Worm (Caenorhabditis elegans): ENCODE measurements around the gene rabn-5.
A peak's percentile ranks its signal among the peaks of the same experiment; 100 is the strongest.

Gene rabn-5

DNA sequence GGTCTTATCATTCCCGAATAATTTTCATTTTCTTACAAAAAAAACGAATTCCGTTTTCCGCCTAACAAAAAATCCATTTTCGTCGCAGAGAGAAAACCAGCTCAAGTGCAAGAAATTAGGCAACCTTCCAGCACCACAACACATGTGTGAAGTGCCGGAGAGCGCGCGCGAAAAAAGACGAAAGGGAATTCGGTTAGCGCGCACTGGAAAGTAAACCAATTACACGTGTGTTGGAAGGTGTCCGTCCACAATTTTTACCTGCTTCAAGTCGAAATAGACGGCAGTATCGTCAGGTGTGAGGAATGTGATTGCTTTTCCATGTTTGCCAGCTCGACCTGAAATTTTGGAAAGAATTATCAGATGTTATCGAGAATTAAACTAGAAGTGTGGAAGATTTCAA is 29.7 kb upstream of the rabn-5 start:
- no peak for TF ChIP-seq syd-9 (tag; optimal IDR thresholded peaks at IDR 0.05)
- peak; percentile 61 for TF ChIP-seq unc-42 (tag; optimal IDR thresholded peaks at IDR 0.05)
- TF ChIP-seq hlh-30 (tag; optimal IDR thresholded peaks at IDR 0.05; ENCODE audit: insufficient read depth): no peak

DNA sequence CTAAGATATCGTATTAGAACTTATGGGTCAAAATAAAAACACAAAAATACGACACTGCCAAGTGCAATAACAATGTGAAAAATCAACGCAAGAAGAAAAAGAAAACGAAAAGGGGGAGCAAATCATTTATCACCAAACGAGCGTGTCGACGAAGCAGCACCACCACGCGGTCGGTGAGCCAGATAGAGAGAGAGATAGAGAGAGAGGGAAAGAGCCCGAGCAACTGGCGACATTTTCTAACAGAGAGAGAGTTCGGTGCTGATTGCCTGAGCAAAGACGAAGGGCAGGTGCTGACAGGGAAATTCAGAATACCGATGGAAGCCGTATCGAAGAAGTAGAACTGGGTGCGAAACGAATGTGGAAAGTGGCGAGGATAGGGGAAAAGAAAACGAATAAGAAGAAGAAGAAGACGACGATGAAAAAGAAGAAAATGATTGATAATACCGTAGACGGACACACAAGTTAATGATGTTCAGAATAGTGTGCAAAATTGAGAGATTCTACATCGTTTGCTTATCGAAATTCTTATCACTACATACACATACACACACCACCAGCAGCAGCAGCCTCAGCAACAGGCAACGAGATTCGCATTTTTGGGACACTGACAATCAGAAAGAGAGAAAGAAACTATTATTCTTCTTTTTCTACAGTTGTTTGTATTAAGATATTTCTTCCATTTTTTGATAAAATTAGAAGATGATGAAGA is 29.0 kb upstream of the rabn-5 start:
- TF ChIP-seq ttx-3 (tag; optimal IDR thresholded peaks at IDR 0.05): no peak
- peak; percentile 63 for TF ChIP-seq ceh-18 (tag; optimal IDR thresholded peaks at IDR 0.05)
- no peak for TF ChIP-seq pat-9 (tag; optimal IDR thresholded peaks at IDR 0.05)
- TF ChIP-seq ceh-48 (tag; optimal IDR thresholded peaks at IDR 0.05): no peak
- peak; percentile 49 for TF ChIP-seq rnt-1 (tag; optimal IDR thresholded peaks at IDR 0.05)
- no peak for TF ChIP-seq lin-11 (tag; optimal IDR thresholded peaks at IDR 0.05)
- no peak for TF ChIP-seq ahr-1 (tag; optimal IDR thresholded peaks at IDR 0.05)
- TF ChIP-seq ceh-24 (tag; optimal IDR thresholded peaks at IDR 0.05): no peak
- TF ChIP-seq ets-4 (tag; optimal IDR thresholded peaks at IDR 0.05): peak; percentile 26
- peak; percentile 46 for TF ChIP-seq C08G9.2 (tag; optimal IDR thresholded peaks at IDR 0.05)
- no peak for TF ChIP-seq hlh-15 (tag; optimal IDR thresholded peaks at IDR 0.05)
- no peak for TF ChIP-seq unc-42 (tag; optimal IDR thresholded peaks at IDR 0.05)
- TF ChIP-seq syd-9 (tag; optimal IDR thresholded peaks at IDR 0.05): no peak
- no peak for TF ChIP-seq pros-1 (tag; optimal IDR thresholded peaks at IDR 0.05)
- TF ChIP-seq ceh-2 (tag; optimal IDR thresholded peaks at IDR 0.05): no peak
- no peak for TF ChIP-seq pqm-1 (tag; optimal IDR thresholded peaks at IDR 0.05)
- TF ChIP-seq pax-1 (tag; optimal IDR thresholded peaks at IDR 0.05): no peak
- TF ChIP-seq ceh-19 (GFP tag; optimal IDR thresholded peaks at IDR 0.05): no peak
- no peak for TF ChIP-seq sox-2 (GFP tag; IDR thresholded peaks at IDR 0.05)
- no peak for TF ChIP-seq fax-1 (tag; optimal IDR thresholded peaks at IDR 0.05)
- no peak for TF ChIP-seq hlh-8 (tag; optimal IDR thresholded peaks at IDR 0.05)
- TF ChIP-seq gmeb-2 (tag; optimal IDR thresholded peaks at IDR 0.05): no peak
- no peak for TF ChIP-seq ceh-22 (tag; optimal IDR thresholded peaks at IDR 0.05)
- TF ChIP-seq hlh-30 (tag; optimal IDR thresholded peaks at IDR 0.05; ENCODE audit: insufficient read depth): no peak
- no peak for TF ChIP-seq che-1 (tag; optimal IDR thresholded peaks at IDR 0.05)
- no peak for TF ChIP-seq pag-3 (tag; optimal IDR thresholded peaks at IDR 0.05; ENCODE audit: borderline replicate concordance)
- TF ChIP-seq mec-3 (tag; optimal IDR thresholded peaks at IDR 0.05; ENCODE audit: borderline replicate concordance): no peak
- TF ChIP-seq hlh-6 (tag; optimal IDR thresholded peaks at IDR 0.05): no peak
- no peak for TF ChIP-seq nhr-11 (tag; optimal IDR thresholded peaks at IDR 0.05)
- no peak for TF ChIP-seq tbx-7 (tag; optimal IDR thresholded peaks at IDR 0.05)
- TF ChIP-seq F13H6.1 (tag; optimal IDR thresholded peaks at IDR 0.05): no peak
- TF ChIP-seq C38D4.7 (GFP tag; optimal IDR thresholded peaks at IDR 0.05): no peak
- TF ChIP-seq fkh-10 (GFP tag; optimal IDR thresholded peaks at IDR 0.05): no peak
- peak; percentile 89 for TF ChIP-seq elt-2 (tag; optimal IDR thresholded peaks at IDR 0.05)
- TF ChIP-seq elt-4 (tag; optimal IDR thresholded peaks at IDR 0.05): no peak
- no peak for TF ChIP-seq unc-55 (GFP tag; optimal IDR thresholded peaks at IDR 0.05)
- peak; percentile 23 for TF ChIP-seq ceh-34 (tag; optimal IDR thresholded peaks at IDR 0.05)
- TF ChIP-seq ztf-16 (tag; optimal IDR thresholded peaks at IDR 0.05): no peak
- no peak for TF ChIP-seq fkh-6 (tag; optimal IDR thresholded peaks at IDR 0.05)

DNA sequence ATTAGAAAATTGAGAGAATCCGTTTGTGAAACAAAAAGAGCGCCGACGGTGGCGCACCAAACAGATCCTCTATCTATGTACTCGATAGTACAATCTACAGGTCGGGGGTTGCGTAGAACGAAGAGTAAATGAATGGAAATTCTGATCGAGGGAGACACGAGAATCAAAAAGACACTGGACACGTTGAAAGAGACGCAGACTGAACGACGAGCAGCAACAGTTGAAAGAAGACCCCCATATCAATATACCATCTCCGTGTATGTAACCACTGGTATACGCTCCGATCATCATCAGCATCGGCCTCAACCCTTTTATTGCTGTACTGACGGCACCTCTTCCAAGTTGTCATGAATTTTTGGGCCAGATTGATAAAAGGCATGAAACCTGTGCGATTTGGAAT is 28.1 kb upstream of the rabn-5 start:
- TF ChIP-seq ceh-2 (tag; optimal IDR thresholded peaks at IDR 0.05) (no peak), K02D7.2 (tag; optimal IDR thresholded peaks at IDR 0.05) (no peak), elt-2 (tag; optimal IDR thresholded peaks at IDR 0.05) (no peak), ahr-1 (tag; optimal IDR thresholded peaks at IDR 0.05) (no peak), gmeb-2 (tag; optimal IDR thresholded peaks at IDR 0.05) (no peak), ref-2 (tag; optimal IDR thresholded peaks at IDR 0.05) (no peak), fkh-6 (tag; optimal IDR thresholded peaks at IDR 0.05) (no peak), ceh-18 (tag; optimal IDR thresholded peaks at IDR 0.05) (no peak), lin-11 (tag; optimal IDR thresholded peaks at IDR 0.05) (no peak), pqm-1 (tag; optimal IDR thresholded peaks at IDR 0.05) (no peak), rnt-1 (tag; optimal IDR thresholded peaks at IDR 0.05) (no peak), hlh-6 (tag; optimal IDR thresholded peaks at IDR 0.05) (no peak), C08G9.2 (tag; optimal IDR thresholded peaks at IDR 0.05) (no peak), ceh-30 (tag; optimal IDR thresholded peaks at IDR 0.05) (no peak), hlh-8 (tag; optimal IDR thresholded peaks at IDR 0.05) (no peak), F13H6.1 (tag; optimal IDR thresholded peaks at IDR 0.05) (no peak), ttx-3 (tag; optimal IDR thresholded peaks at IDR 0.05) (no peak), ceh-22 (tag; optimal IDR thresholded peaks at IDR 0.05) (no peak)

All from whole organism, late embryonic.